Worm (Caenorhabditis elegans): ENCODE results near the gene Y71H2B.2.

- no peak for TF ChIP-seq ets-4 (GFP tag; optimal IDR thresholded peaks at IDR 0.05)
- no peak for TF ChIP-seq dpl-1 (GFP tag; optimal IDR thresholded peaks at IDR 0.05)
- no peak for TF ChIP-seq lin-35 (GFP tag; optimal IDR thresholded peaks at IDR 0.05)
- TF ChIP-seq unc-62 (GFP tag; optimal IDR thresholded peaks at IDR 0.05) = no peak
- no peak for TF ChIP-seq hsf-1 (GFP tag; IDR thresholded peaks at IDR 0.05)
- TF ChIP-seq unc-130 (GFP tag; optimal IDR thresholded peaks at IDR 0.05) = no peak
- no peak for TF ChIP-seq attf-3 (GFP tag; conservative IDR thresholded peaks at IDR 0.05)
- no peak for TF ChIP-seq nfya-1 (tag; optimal IDR thresholded peaks at IDR 0.05; ENCODE audit: borderline replicate concordance, insufficient read depth)
- no peak for TF ChIP-seq snpc-4 (GFP tag; optimal IDR thresholded peaks at IDR 0.05)
- TF ChIP-seq snpc-4 (tag; optimal IDR thresholded peaks at IDR 0.05) = no peak
- TF ChIP-seq ztf-22 (GFP tag; optimal IDR thresholded peaks at IDR 0.05) = no peak
- TF ChIP-seq zfh-2 (GFP tag; conservative IDR thresholded peaks at IDR 0.05) = no peak
Observed at ce11 chrIII:2656168-2656567, 33.2 kb downstream of the Y71H2B.2 start.
